Worm (Caenorhabditis elegans): ENCODE measurements around the gene ugt-24.

ce11 chrIV:6177383-6177782, 33.1 kb downstream of the ugt-24 start:
- TF ChIP-seq elt-2 (tag; optimal IDR thresholded peaks at IDR 0.05) (no peak), tbx-2 (tag; optimal IDR thresholded peaks at IDR 0.05) (no peak), nhr-11 (tag; optimal IDR thresholded peaks at IDR 0.05) (no peak), ceh-2 (tag; optimal IDR thresholded peaks at IDR 0.05) (no peak), pha-2 (tag; optimal IDR thresholded peaks at IDR 0.05) (no peak), pqm-1 (tag; optimal IDR thresholded peaks at IDR 0.05) (no peak), C38D4.7 (GFP tag; optimal IDR thresholded peaks at IDR 0.05) (no peak)

Measured in whole organism, late embryonic.